Fruit fly (Drosophila melanogaster): ENCODE measurements around the gene RhoGAP19D.

DNA sequence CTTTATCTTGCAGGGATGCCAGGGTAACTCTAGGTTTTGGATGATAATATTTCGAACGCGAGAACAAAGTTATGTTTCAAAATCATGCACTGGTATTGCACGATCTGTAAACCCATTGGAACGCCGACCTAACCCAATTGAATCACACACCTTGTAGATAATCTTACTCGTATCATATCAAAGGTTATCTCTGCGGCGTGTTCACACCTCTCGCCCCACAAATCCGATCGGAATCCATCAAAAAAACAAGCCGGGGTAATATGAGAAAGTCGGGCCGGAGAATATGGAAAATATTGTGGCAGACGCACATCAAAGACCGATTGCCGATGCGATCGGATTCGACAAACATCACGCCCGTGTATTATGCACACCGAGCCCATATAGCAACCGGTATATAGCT lies 15.4 kb downstream of the RhoGAP19D start:
- no peak for TF ChIP-seq CTCF (optimal IDR thresholded peaks at IDR 0.05)
- no peak for TF ChIP-seq CG8478 (optimal IDR thresholded peaks at IDR 0.05)
